In the genomic region with DNA sequence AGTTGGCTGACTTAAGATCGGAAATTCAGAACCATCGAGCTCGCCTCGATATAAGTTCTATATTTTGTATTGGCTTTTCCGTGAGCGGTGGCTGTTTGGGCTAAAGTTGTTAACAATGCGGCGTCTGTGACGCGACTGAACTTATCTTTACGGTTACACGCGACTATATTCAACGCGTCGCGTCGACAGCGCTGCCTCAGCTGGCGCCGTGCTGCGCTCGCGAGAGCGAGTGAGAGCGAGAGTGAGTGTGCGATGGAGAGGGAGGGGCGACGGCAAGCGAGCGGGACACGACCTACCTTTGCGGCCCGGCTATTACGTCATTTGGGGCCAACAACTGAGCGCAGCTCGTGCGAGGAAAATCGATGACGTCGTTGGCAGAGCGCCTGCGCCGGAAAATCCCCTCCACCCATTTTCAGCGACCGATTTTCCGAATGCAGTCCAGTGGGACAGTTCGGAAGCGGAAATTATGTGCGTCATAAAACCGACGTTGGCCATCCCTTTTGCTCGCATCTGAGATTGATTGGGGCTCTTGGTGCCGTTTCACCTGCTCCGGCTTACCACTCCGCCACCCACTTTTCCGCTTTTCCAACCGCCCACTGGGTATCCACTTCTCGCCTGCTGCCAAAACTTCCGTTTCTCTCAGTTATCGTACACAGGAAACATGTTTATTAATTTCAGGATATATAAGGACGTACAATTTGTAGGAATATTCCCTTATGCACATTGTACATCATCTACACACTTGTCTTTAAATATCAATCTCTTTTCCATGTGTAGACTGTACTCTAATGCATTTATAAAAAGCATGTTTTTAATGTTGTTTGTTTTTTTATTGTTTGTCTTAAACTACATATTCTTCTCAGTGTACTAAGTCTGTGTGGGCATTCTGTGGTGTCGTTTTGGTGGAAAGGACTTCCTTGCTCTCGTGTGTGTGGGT, we compare ENCODE assay signal across 6 fruit fly cellular contexts.
A peak's percentile ranks its signal among the peaks of the same experiment; 100 is the strongest.
TF ChIP-seq lines count a peak whose summit lies in the region.

A gene (minus strand): TSS at position 121 of the 937 bp plus-strand sequence.

- TF ChIP-seq CTCF in whole organism, embryonic (GFP tag; optimal IDR thresholded peaks at IDR 0.05; lab: Kevin White, UChicago), result no peak

TF ChIP-seq in whole organism, 6 proteins besides CTCF, POLR2A, EP300 and RAD21:
- no peak for TF ChIP-seq CG8478 (optimal IDR thresholded peaks at IDR 0.05; lab: Kevin White, UChicago)
- TF ChIP-seq Dll (optimal IDR thresholded peaks at IDR 0.05; lab: Kevin White, UChicago), result peak; percentile 85
- no peak for TF ChIP-seq usp (GFP tag; optimal IDR thresholded peaks at IDR 0.05; lab: Kevin White, UChicago)
- no peak for TF ChIP-seq pan (optimal IDR thresholded peaks at IDR 0.05; lab: Kevin White, UChicago)
- TF ChIP-seq EcR (GFP tag; optimal IDR thresholded peaks at IDR 0.05; lab: Kevin White, UChicago), result no peak
- no peak for TF ChIP-seq psq (optimal IDR thresholded peaks at IDR 0.05; lab: Kevin White, UChicago)

TF ChIP-seq in whole organism, adult, 20 proteins besides CTCF, POLR2A, EP300 and RAD21 (continues in another document):
- TF ChIP-seq cnc (optimal IDR thresholded peaks at IDR 0.05; lab: Kevin White, UChicago) (no peak), CG33017 (tag; optimal IDR thresholded peaks at IDR 0.05; lab: Kevin White, UChicago) (peak; percentile 40), ovo (GFP tag; optimal IDR thresholded peaks at IDR 0.05; lab: Kevin White, UChicago) (no peak), Hr96 (GFP tag; optimal IDR thresholded peaks at IDR 0.05; lab: Kevin White, UChicago) (peak; percentile 31), cic (GFP tag; optimal IDR thresholded peaks at IDR 0.05; lab: Kevin White, UChicago) (peak; percentile 56), tj (GFP tag; optimal IDR thresholded peaks at IDR 0.05; lab: Kevin White, UChicago) (no peak), CG11617 (GFP tag; optimal IDR thresholded peaks at IDR 0.05; lab: Kevin White, UChicago) (no peak), bab1 (GFP tag; optimal IDR thresholded peaks at IDR 0.05; lab: Kevin White, UChicago) (peak; percentile 1), toe (GFP tag; optimal IDR thresholded peaks at IDR 0.05; lab: Kevin White, UChicago) (peak; percentile 10), kay (GFP tag; lab: Kevin White, UChicago; ENCODE audit: borderline replicate concordance) (peak; percentile 73), CG14711 (tag; optimal IDR thresholded peaks at IDR 0.05; lab: Kevin White, UChicago) (peak; percentile 22), pad (GFP tag; optimal IDR thresholded peaks at IDR 0.05; lab: Kevin White, UChicago) (no peak), Crg-1 (GFP tag; optimal IDR thresholded peaks at IDR 0.05; lab: Kevin White, UChicago) (no peak), CG7045 (GFP tag; optimal IDR thresholded peaks at IDR 0.05; lab: Kevin White, UChicago) (peak; percentile 49), CG5204 (GFP tag; optimal IDR thresholded peaks at IDR 0.05; lab: Kevin White, UChicago) (no peak)

TF ChIP-seq in whole organism, embryonic, 481 proteins besides CTCF, POLR2A, EP300 and RAD21 (continues in another document):
- TF ChIP-seq MTF-1 (GFP tag; optimal IDR thresholded peaks at IDR 0.05; lab: Kevin White, UChicago; ENCODE audit: borderline replicate concordance) (no peak), Bgb (GFP tag; IDR thresholded peaks at IDR 0.05; lab: Robert Waterston, UW; ENCODE audit: partially characterized antibody) (peak; percentile 16; the same call in 1 of the 2 replicates), CG1602 (GFP tag; optimal IDR thresholded peaks at IDR 0.05; lab: Kevin White, UChicago) (peak; percentile 8), CG9797 (GFP tag; optimal IDR thresholded peaks at IDR 0.05; lab: Kevin White, UChicago) (no peak), Lim3 (GFP tag; IDR thresholded peaks at IDR 0.05; lab: Robert Waterston, UW) (no peak), CG3838 (GFP tag; optimal IDR thresholded peaks at IDR 0.05; lab: Kevin White, UChicago) (no peak), CG4854 (GFP tag; optimal IDR thresholded peaks at IDR 0.05; lab: Kevin White, UChicago) (no peak), h (optimal IDR thresholded peaks at IDR 0.05; lab: Kevin White, UChicago) (no peak), abd-A (tag; optimal IDR thresholded peaks at IDR 0.05; lab: Kevin White, UChicago) (peak; percentile 87), Dad (GFP tag; optimal IDR thresholded peaks at IDR 0.05; lab: Kevin White, UChicago) (no peak), NFAT (GFP tag; IDR thresholded peaks at IDR 0.05; lab: Robert Waterston, UW) (0 out of 2 replicates have a peak, but pooled peaks have one; percentile 8), CG6683 (GFP tag; optimal IDR thresholded peaks at IDR 0.05; lab: Kevin White, UChicago) (peak; percentile 50), CG14441 (GFP tag; IDR thresholded peaks at IDR 0.05; lab: Robert Waterston, UW) (no peak), Chrac-16 (GFP tag; optimal IDR thresholded peaks at IDR 0.05; lab: Kevin White, UChicago) (peak; percentile 13)

TF ChIP-seq in whole organism, prepupa, 60 proteins besides CTCF, POLR2A, EP300 and RAD21 (continues in another document):
- TF ChIP-seq CG4318 (GFP tag; optimal IDR thresholded peaks at IDR 0.05; lab: Kevin White, UChicago) (no peak), Smox (GFP tag; optimal IDR thresholded peaks at IDR 0.05; lab: Kevin White, UChicago) (no peak), vri (GFP tag; optimal IDR thresholded peaks at IDR 0.05; lab: Kevin White, UChicago) (peak; percentile 59), fd59A (GFP tag; optimal IDR thresholded peaks at IDR 0.05; lab: Kevin White, UChicago) (no peak), CG7368 (GFP tag; optimal IDR thresholded peaks at IDR 0.05; lab: Kevin White, UChicago) (no peak), Gug (GFP tag; IDR thresholded peaks at IDR 0.05; lab: Robert Waterston, UW) (no peak), CG10631 (GFP tag; optimal IDR thresholded peaks at IDR 0.05; lab: Kevin White, UChicago) (no peak), CG10669 (GFP tag; optimal IDR thresholded peaks at IDR 0.05; lab: Kevin White, UChicago) (no peak), CG11762 (GFP tag; optimal IDR thresholded peaks at IDR 0.05; lab: Kevin White, UChicago; ENCODE audit: insufficient read depth) (no peak), CG8119 (GFP tag; IDR thresholded peaks at IDR 0.05; lab: Robert Waterston, UW) (peak; percentile 17; the same call in 1 of the 3 replicates), fkh (GFP tag; optimal IDR thresholded peaks at IDR 0.05; lab: Kevin White, UChicago) (peak; percentile 2), CG11294 (GFP tag; IDR thresholded peaks at IDR 0.05; lab: Robert Waterston, UW) (no peak), svp (GFP tag; lab: Kevin White, UChicago) (peak; percentile 81), CG9139 (GFP tag; optimal IDR thresholded peaks at IDR 0.05; lab: Kevin White, UChicago) (no peak), net (GFP tag; optimal IDR thresholded peaks at IDR 0.05; lab: Kevin White, UChicago) (no peak), lz (GFP tag; optimal IDR thresholded peaks at IDR 0.05; lab: Kevin White, UChicago) (no peak)

TF ChIP-seq in whole organism, pupa, 21 proteins besides CTCF, POLR2A, EP300 and RAD21:
- peak; percentile 67 for TF ChIP-seq CG13204 (GFP tag; optimal IDR thresholded peaks at IDR 0.05; lab: Kevin White, UChicago)
- TF ChIP-seq CG14655 (GFP tag; optimal IDR thresholded peaks at IDR 0.05; lab: Kevin White, UChicago), result no peak
- peak; percentile 79 for TF ChIP-seq CG4496 (GFP tag; IDR thresholded peaks at IDR 0.05; lab: Robert Waterston, UW)
- no peak for TF ChIP-seq rn (GFP tag; IDR thresholded peaks at IDR 0.05; lab: Robert Waterston, UW)
- peak; percentile 16 for TF ChIP-seq Snoo (tag; optimal IDR thresholded peaks at IDR 0.05; lab: Kevin White, UChicago)
- peak; percentile 55 for TF ChIP-seq EcR (GFP tag; optimal IDR thresholded peaks at IDR 0.05; lab: Kevin White, UChicago)
- TF ChIP-seq fd96Ca (GFP tag; IDR thresholded peaks at IDR 0.05; lab: Robert Waterston, UW), result peak; percentile 46; the same call in 1 of the 3 replicates
- no peak for TF ChIP-seq CG8159 (tag; optimal IDR thresholded peaks at IDR 0.05; lab: Kevin White, UChicago)
- peak; percentile 72; the same call in 1 of the 2 replicates for TF ChIP-seq Ets98B (GFP tag; IDR thresholded peaks at IDR 0.05; lab: Robert Waterston, UW)
- TF ChIP-seq CG12605 (GFP tag; IDR thresholded peaks at IDR 0.05; lab: Robert Waterston, UW), result peak; percentile 61
- TF ChIP-seq CG17806 (tag; optimal IDR thresholded peaks at IDR 0.05; lab: Kevin White, UChicago), result no peak
- TF ChIP-seq CG32121 (GFP tag; IDR thresholded peaks at IDR 0.05; lab: Robert Waterston, UW), result peak; percentile 59; the same call in 1 of the 2 replicates
- no peak for TF ChIP-seq CG8301 (tag; optimal IDR thresholded peaks at IDR 0.05; lab: Kevin White, UChicago)

TF ChIP-seq in whole organism, wandering third instar larva, 38 proteins besides CTCF, POLR2A, EP300 and RAD21:
- no peak for TF ChIP-seq Myc (optimal IDR thresholded peaks at IDR 0.05; lab: Kevin White, UChicago)
- no peak for TF ChIP-seq brk (GFP tag; optimal IDR thresholded peaks at IDR 0.05; lab: Kevin White, UChicago)
- TF ChIP-seq CG32264 (GFP tag; optimal IDR thresholded peaks at IDR 0.05; lab: Kevin White, UChicago), result no peak
- no peak for TF ChIP-seq CG9705 (GFP tag; optimal IDR thresholded peaks at IDR 0.05; lab: Kevin White, UChicago)
- no peak for TF ChIP-seq jim (GFP tag; optimal IDR thresholded peaks at IDR 0.05; lab: Kevin White, UChicago)
- peak; percentile 1 for TF ChIP-seq sv (GFP tag; optimal IDR thresholded peaks at IDR 0.05; lab: Kevin White, UChicago)
- no peak for TF ChIP-seq fru (GFP tag; optimal IDR thresholded peaks at IDR 0.05; lab: Kevin White, UChicago)
- no peak for TF ChIP-seq OdsH (GFP tag; optimal IDR thresholded peaks at IDR 0.05; lab: Kevin White, UChicago)
- TF ChIP-seq dmrt93B (GFP tag; optimal IDR thresholded peaks at IDR 0.05; lab: Kevin White, UChicago), result no peak
- TF ChIP-seq h (GFP tag; optimal IDR thresholded peaks at IDR 0.05; lab: Kevin White, UChicago), result peak; percentile 33
- no peak for TF ChIP-seq Dfd (GFP tag; optimal IDR thresholded peaks at IDR 0.05; lab: Kevin White, UChicago)
- no peak for TF ChIP-seq foxo (GFP tag; optimal IDR thresholded peaks at IDR 0.05; lab: Kevin White, UChicago)
- no peak for TF ChIP-seq usp (GFP tag; optimal IDR thresholded peaks at IDR 0.05; lab: Kevin White, UChicago)
- TF ChIP-seq Abd-B (GFP tag; optimal IDR thresholded peaks at IDR 0.05; lab: Kevin White, UChicago), result no peak
- no peak for TF ChIP-seq N (GFP tag; optimal IDR thresholded peaks at IDR 0.05; lab: Kevin White, UChicago)
- TF ChIP-seq Dif (GFP tag; optimal IDR thresholded peaks at IDR 0.05; lab: Kevin White, UChicago; ENCODE audit: partially characterized antibody), result peak; percentile 84
- no peak for TF ChIP-seq Jra (GFP tag; optimal IDR thresholded peaks at IDR 0.05; lab: Kevin White, UChicago)
- peak; percentile 36 to 79 for TF ChIP-seq dl (GFP tag; optimal IDR thresholded peaks at IDR 0.05; lab: Kevin White, UChicago; ENCODE audit: insufficient read depth in 1 of 2, partially characterized antibody in 2 of 2)
- TF ChIP-seq rgr (GFP tag; optimal IDR thresholded peaks at IDR 0.05; lab: Kevin White, UChicago), result no peak
